Worm (Caenorhabditis elegans) whole organism, late embryonic: ENCODE results near the gene F53C3.1.

Experiments used
- C08G9.2 ChIP-seq: sonication (generic microtip); optimal IDR thresholded peaks from 2 replicates; lab custom pipeline; 2016; ENCODE audit warnings: mild to moderate bottlenecking, missing genetic modification characterization, moderate library complexity, missing compliant biosample characterization
- C38D4.7 ChIP-seq: fragments of 200-800 bp; sonication (Bioruptor generic); optimal IDR thresholded peaks from 2 replicates; lab custom pipeline; 2018; ENCODE audit warnings: mild to moderate bottlenecking, missing genetic modification characterization, moderate library complexity, missing compliant biosample characterization
- F13H6.1 ChIP-seq: sonication (generic microtip); optimal IDR thresholded peaks from 2 replicates; lab custom pipeline; 2016; ENCODE audit warnings: missing genetic modification characterization, missing compliant biosample characterization
- K02D7.2 ChIP-seq: sonication (generic microtip); optimal IDR thresholded peaks from 2 replicates; lab custom pipeline; 2017; ENCODE audit warnings: mild to moderate bottlenecking, missing genetic modification characterization, missing compliant biosample characterization
- K09A11.1 ChIP-seq: sonication (generic microtip); optimal IDR thresholded peaks from 2 replicates; lab custom pipeline; 2017; ENCODE audit warnings: antibody characterized with exemption, mild to moderate bottlenecking, missing genetic modification characterization, missing compliant biosample characterization; ENCODE audit not compliant: insufficient read depth
- Y22D7AL.16 ChIP-seq: sonication (generic microtip); optimal IDR thresholded peaks from 2 replicates; lab custom pipeline; 2016; ENCODE audit warnings: missing genetic modification characterization, missing compliant biosample characterization
- ahr-1 ChIP-seq: sonication (generic microtip); optimal IDR thresholded peaks from 2 replicates; lab custom pipeline; 2016; ENCODE audit warnings: missing genetic modification characterization, missing compliant biosample characterization
- ama-1 ChIP-seq: fragments of 150-350 bp; optimal IDR thresholded peaks from 2 replicates; lab custom pipeline; 2014
- ceh-19 ChIP-seq: fragments of 200-800 bp; sonication (Bioruptor generic); optimal IDR thresholded peaks from 2 replicates; lab custom pipeline; 2018; ENCODE audit warnings: mild to moderate bottlenecking, missing genetic modification characterization, missing compliant biosample characterization
- ceh-2 ChIP-seq: sonication (generic microtip); optimal IDR thresholded peaks from 2 replicates; lab custom pipeline; 2016; ENCODE audit warnings: missing genotype, missing genetic modification characterization, missing compliant biosample characterization
- ceh-22 ChIP-seq: sonication (generic microtip); optimal IDR thresholded peaks from 2 replicates; lab custom pipeline; 2017; ENCODE audit warnings: missing biosample characterization, missing genetic modification characterization
- ceh-30 ChIP-seq: fragments of 150-350 bp; optimal IDR thresholded peaks from 2 replicates; lab custom pipeline; 2014; ENCODE audit warnings: missing biosample characterization, missing genetic modification characterization
- ceh-31 ChIP-seq: sonication (generic microtip); optimal IDR thresholded peaks from 2 replicates; lab custom pipeline; 2016; ENCODE audit warnings: missing genetic modification characterization, missing compliant biosample characterization
- ceh-48 ChIP-seq: sonication (generic microtip); optimal IDR thresholded peaks from 2 replicates; lab custom pipeline; 2016; ENCODE audit warnings: missing genetic modification characterization, inconsistent platforms, missing compliant biosample characterization
- ceh-6 ChIP-seq: fragments of 200-800 bp; sonication (Bioruptor generic); optimal IDR thresholded peaks from 2 replicates; lab custom pipeline; 2018; ENCODE audit warnings: mild to moderate bottlenecking, missing genetic modification characterization, missing compliant biosample characterization
- elt-4 ChIP-seq: sonication (generic microtip); optimal IDR thresholded peaks from 2 replicates; lab custom pipeline; 2016; ENCODE audit warnings: missing genetic modification characterization, missing compliant biosample characterization
- ets-4 ChIP-seq: sonication (generic microtip); optimal IDR thresholded peaks from 2 replicates; lab custom pipeline; 2016; ENCODE audit warnings: missing genetic modification characterization, missing compliant biosample characterization
- eyg-1 ChIP-seq: sonication (generic microtip); optimal IDR thresholded peaks from 2 replicates; lab custom pipeline; 2016; ENCODE audit warnings: missing genotype, missing genetic modification characterization, missing compliant biosample characterization
- fkh-10 ChIP-seq: fragments of 150-350 bp; optimal IDR thresholded peaks from 2 replicates; lab custom pipeline; 2014; ENCODE audit warnings: missing biosample characterization, missing genetic modification reagents, missing genetic modification characterization
- gmeb-2 ChIP-seq: sonication (generic microtip); optimal IDR thresholded peaks from 2 replicates; lab custom pipeline; 2016; ENCODE audit warnings: missing genetic modification characterization, inconsistent platforms, missing compliant biosample characterization
- hlh-15 ChIP-seq: sonication (generic microtip); optimal IDR thresholded peaks from 2 replicates; lab custom pipeline; 2016; ENCODE audit warnings: missing genetic modification characterization, missing compliant biosample characterization
- hlh-30 ChIP-seq: sonication (generic microtip); optimal IDR thresholded peaks from 2 replicates; lab custom pipeline; 2017; ENCODE audit warnings: antibody characterized with exemption, missing genetic modification characterization, missing compliant biosample characterization; ENCODE audit not compliant: insufficient read depth
- hlh-6 ChIP-seq: sonication (generic microtip); optimal IDR thresholded peaks from 2 replicates; lab custom pipeline; 2016; ENCODE audit warnings: missing genotype, missing genetic modification characterization, missing compliant biosample characterization
- hlh-8 ChIP-seq: sonication (generic microtip); optimal IDR thresholded peaks from 2 replicates; lab custom pipeline; 2016; ENCODE audit warnings: missing genotype, missing genetic modification characterization, missing compliant biosample characterization
- lim-6 ChIP-seq: sonication (generic microtip); optimal IDR thresholded peaks from 2 replicates; lab custom pipeline; 2016; ENCODE audit warnings: missing genetic modification characterization, missing compliant biosample characterization
- lin-11 ChIP-seq: fragments of 200-800 bp; sonication (Bioruptor generic); optimal IDR thresholded peaks from 2 replicates; lab custom pipeline; 2018; ENCODE audit warnings: mild to moderate bottlenecking, missing genetic modification characterization, missing compliant biosample characterization
- madf-2 ChIP-seq: sonication (generic microtip); optimal IDR thresholded peaks from 2 replicates; lab custom pipeline; 2017; ENCODE audit warnings: missing genetic modification characterization, missing compliant biosample characterization
- nfya-1 ChIP-seq: sonication (generic microtip); optimal IDR thresholded peaks from 2 replicates; lab custom pipeline; 2017; ENCODE audit warnings: missing genetic modification characterization, mild to moderate bottlenecking, missing compliant biosample characterization, antibody characterized with exemption, moderate library complexity
- nhr-11 ChIP-seq: fragments of 150-350 bp; optimal IDR thresholded peaks from 2 replicates; lab custom pipeline; 2014; ENCODE audit warnings: missing biosample characterization, missing genetic modification characterization
- nhr-232 ChIP-seq: sonication (generic microtip); optimal IDR thresholded peaks from 2 replicates; lab custom pipeline; 2016; ENCODE audit warnings: missing genetic modification characterization, missing compliant biosample characterization
- npax-4 ChIP-seq: sonication (generic microtip); optimal IDR thresholded peaks from 2 replicates; lab custom pipeline; 2016; ENCODE audit warnings: missing genetic modification characterization, missing compliant biosample characterization
- pag-3 ChIP-seq: sonication (generic microtip); optimal IDR thresholded peaks from 2 replicates; lab custom pipeline; 2016; ENCODE audit warnings: missing compliant biosample characterization, missing genetic modification characterization, borderline replicate concordance
- pha-2 ChIP-seq: sonication (generic microtip); optimal IDR thresholded peaks from 2 replicates; lab custom pipeline; 2017; ENCODE audit warnings: mild to moderate bottlenecking, missing genetic modification characterization, missing compliant biosample characterization
- pha-4 ChIP-seq: fragments of 150-350 bp; optimal IDR thresholded peaks from 2 replicates; lab custom pipeline; 2018; ENCODE audit warnings: missing biosample characterization, missing genetic modification reagents, missing genetic modification characterization
- pros-1 ChIP-seq: fragments of 150-350 bp; optimal IDR thresholded peaks from 2 replicates; lab custom pipeline; 2014; ENCODE audit warnings: missing biosample characterization, missing genetic modification reagents, missing genetic modification characterization
- ref-2 ChIP-seq: sonication (generic microtip); optimal IDR thresholded peaks from 2 replicates; lab custom pipeline; 2016; ENCODE audit warnings: missing genetic modification characterization, missing compliant biosample characterization
- sox-2 ChIP-seq: fragments of 200-800 bp; sonication (Bioruptor generic); IDR thresholded peaks from 2 replicates; pipeline ENCODE4 v1.3.6; 2022; ENCODE audit warnings: missing genetic modification reagents, missing genetic modification characterization, missing compliant biosample characterization
- syd-9 ChIP-seq: sonication (generic microtip); optimal IDR thresholded peaks from 2 replicates; lab custom pipeline; 2016; ENCODE audit warnings: mild to moderate bottlenecking, missing genetic modification characterization, moderate library complexity, missing compliant biosample characterization
- tbx-2 ChIP-seq: sonication (generic microtip); optimal IDR thresholded peaks from 2 replicates; lab custom pipeline; 2016; ENCODE audit warnings: missing genetic modification characterization, missing compliant biosample characterization
- unc-42 ChIP-seq: sonication (generic microtip); optimal IDR thresholded peaks from 2 replicates; lab custom pipeline; 2016; ENCODE audit warnings: missing genotype, missing genetic modification characterization, missing compliant biosample characterization
- unc-55 ChIP-seq: sonication (generic microtip); optimal IDR thresholded peaks from 2 replicates; lab custom pipeline; 2017; ENCODE audit warnings: missing biosample characterization, missing genetic modification reagents, missing genetic modification characterization
- zip-5 ChIP-seq: sonication (generic microtip); optimal IDR thresholded peaks from 2 replicates; lab custom pipeline; 2016; ENCODE audit warnings: missing genetic modification characterization, missing compliant biosample characterization

F53C3.1 gene

ce11 chrII:3911716-3912115 lies at the start of gene F53C3.1:
Gene F53C3.1 (plus strand): TSS chrII:3912016.
- TF ChIP-seq nfya-1 (tag; lab: Kevin White, UChicago) (no peak), syd-9 (tag; lab: Kevin White, UChicago) (no peak), tbx-2 (no peak), lin-11 (no peak), nhr-232 (tag; lab: Kevin White, UChicago) (no peak), pros-1 (no peak), ref-2 (no peak), npax-4 (no peak), K02D7.2 (tag; lab: Kevin White, UChicago) (no peak), lim-6 (no peak), hlh-30 (no peak), pha-2 (tag; lab: Kevin White, UChicago) (no peak)
- TF ChIP-seq, all 69 proteins: peak for 0

- TF ChIP-seq ama-1 (lab: Kevin White, UChicago) (no peak), C08G9.2 (tag; lab: Kevin White, UChicago) (no peak), ceh-30 (tag; lab: Kevin White, UChicago) (no peak), nhr-11 (tag; lab: Kevin White, UChicago) (no peak), sox-2 (GFP tag; lab: Robert Waterston, UW) (no peak), ceh-31 (tag; lab: Kevin White, UChicago) (no peak), ceh-22 (no peak), ceh-2 (tag; lab: Kevin White, UChicago) (no peak), unc-55 (no peak), ahr-1 (tag; lab: Kevin White, UChicago) (no peak), pag-3 (no peak), pros-1 (no peak), ceh-48 (tag; lab: Kevin White, UChicago) (no peak), ref-2 (no peak), hlh-15 (no peak), eyg-1 (no peak)
Measured at ce11 chrII:3862053-3862452, 49.8 kb upstream of the F53C3.1 start.

ce11 chrII:3864652-3865051 lies 47.2 kb upstream of the F53C3.1 start, which contains the start of gene nhr-261:
Gene nhr-261 (minus strand): TSS chrII:3864752.
- TF ChIP-seq gmeb-2 (tag; lab: Kevin White, UChicago) (no peak), fkh-10 (GFP tag; lab: Kevin White, UChicago) (no peak), nhr-11 (tag; lab: Kevin White, UChicago) (no peak), Y22D7AL.16 (no peak), npax-4 (no peak), madf-2 (tag; lab: Kevin White, UChicago) (no peak), K09A11.1 (tag; lab: Kevin White, UChicago) (no peak), hlh-6 (tag; lab: Kevin White, UChicago) (no peak), ceh-6 (GFP tag; lab: Kevin White, UChicago) (no peak), pros-1 (no peak), ceh-19 (no peak), ceh-22 (no peak)

- TF ChIP-seq K09A11.1 (tag; lab: Kevin White, UChicago) (no peak), ceh-31 (tag; lab: Kevin White, UChicago) (no peak), C38D4.7 (no peak), nfya-1 (tag; lab: Kevin White, UChicago) (no peak), hlh-6 (tag; lab: Kevin White, UChicago) (no peak), pha-2 (tag; lab: Kevin White, UChicago) (no peak), unc-42 (tag; lab: Kevin White, UChicago) (no peak), elt-4 (tag; lab: Kevin White, UChicago) (no peak), ets-4 (tag; lab: Kevin White, UChicago) (no peak), pha-4 (tag; lab: Kevin White, UChicago) (no peak), F13H6.1 (tag; lab: Kevin White, UChicago) (no peak), unc-55 (no peak), hlh-8 (tag; lab: Kevin White, UChicago) (no peak), Y22D7AL.16 (no peak), zip-5 (tag; lab: Kevin White, UChicago) (no peak), ceh-19 (no peak), fkh-10 (GFP tag; lab: Kevin White, UChicago) (no peak)
Measured at ce11 chrII:3869601-3870000, 42.2 kb upstream of the F53C3.1 start, which contains the start of gene oac-10. Gene oac-10 (plus strand): TSS chrII:3869901.
